Fruit fly (Drosophila melanogaster) whole organism, embryonic: ENCODE data around the gene Vps53.

ENCODE experiments used
- B-H1 ChIP-seq: fragments of 200-800 bp; sonication (Bioruptor generic); IDR thresholded peaks from 3 replicates; pipeline ENCODE4 v1.3.6; 2022; ENCODE audit warnings: missing biosample characterization, missing genetic modification characterization
- Bdp1 ChIP-seq: fragments of 200-800 bp; sonication (Bioruptor generic); optimal IDR thresholded peaks from 3 replicates; lab custom pipeline; 2016; ENCODE audit warnings: missing biosample characterization, missing genetic modification characterization
- Bgb ChIP-seq: fragments of 200-800 bp; sonication (Bioruptor generic); IDR thresholded peaks from 2 replicates; pipeline ENCODE4 v1.3.6; 2022; ENCODE audit warnings: missing biosample characterization, missing genetic modification characterization; ENCODE audit not compliant: partially characterized antibody
- Bteb2 ChIP-seq: fragments of 200-800 bp; sonication (Bioruptor generic); optimal IDR thresholded peaks from 2 replicates; lab custom pipeline; 2016; ENCODE audit warnings: missing biosample characterization, missing genetic modification characterization
- C15 ChIP-seq: fragments of 200-800 bp; sonication (Bioruptor generic); IDR thresholded peaks from 3 replicates; pipeline ENCODE4 v1.3.6; 2022; ENCODE audit warnings: missing biosample characterization, missing genetic modification characterization
- CG10565 ChIP-seq: fragments of 200-800 bp; sonication (Bioruptor generic); optimal IDR thresholded peaks from 3 replicates; lab custom pipeline; 2016; ENCODE audit warnings: missing biosample characterization, mild to moderate bottlenecking, missing genetic modification characterization
- CG13775 ChIP-seq: fragments of 200-800 bp; sonication (Bioruptor generic); optimal IDR thresholded peaks from 3 replicates; lab custom pipeline; 2017; ENCODE audit warnings: missing biosample characterization, mild to moderate bottlenecking, missing genetic modification characterization
- CG14860 ChIP-seq: fragments of 200-800 bp; sonication (Bioruptor generic); IDR thresholded peaks from 3 replicates; pipeline ENCODE4 v1.3.6; 2022; ENCODE audit warnings: missing biosample characterization, missing genetic modification characterization; ENCODE audit not compliant: partially characterized antibody
- CG15269 ChIP-seq: fragments of 200-800 bp; sonication (Bioruptor generic); optimal IDR thresholded peaks from 2 replicates; lab custom pipeline; 2018; ENCODE audit warnings: missing biosample characterization, mild to moderate bottlenecking, missing genetic modification characterization, moderate library complexity
- CG15479 ChIP-seq: fragments of 200-800 bp; sonication (Bioruptor generic); optimal IDR thresholded peaks from 3 replicates; lab custom pipeline; 2019; ENCODE audit warnings: missing biosample characterization, mild to moderate bottlenecking, missing genetic modification characterization, moderate library complexity
- CG16813 ChIP-seq: fragments of 200-800 bp; sonication (Bioruptor generic); IDR thresholded peaks from 3 replicates; pipeline ENCODE4 v1.3.6; 2022; ENCODE audit warnings: missing biosample characterization, missing genetic modification characterization; ENCODE audit not compliant: partially characterized antibody
- CG2889 ChIP-seq: fragments of 200-800 bp; sonication (Bioruptor generic); IDR thresholded peaks from 3 replicates; pipeline ENCODE4 v1.3.6; 2022; ENCODE audit warnings: missing biosample characterization, missing genetic modification characterization
- CG31388 ChIP-seq: fragments of 200-800 bp; sonication (Bioruptor generic); optimal IDR thresholded peaks from 2 replicates; lab custom pipeline; 2016; ENCODE audit warnings: missing biosample characterization, missing genetic modification characterization
- CG33213 ChIP-seq: fragments of 200-800 bp; sonication (Bioruptor generic); optimal IDR thresholded peaks from 3 replicates; lab custom pipeline; 2016; ENCODE audit warnings: missing biosample characterization, missing genetic modification characterization
- CG34224 ChIP-seq: fragments of 200-800 bp; sonication (Bioruptor generic); IDR thresholded peaks from 3 replicates; pipeline ENCODE4 v1.3.6; 2022; ENCODE audit warnings: missing biosample characterization, missing genetic modification characterization; ENCODE audit not compliant: partially characterized antibody
- CG34422 ChIP-seq: fragments of 200-800 bp; sonication (Bioruptor generic); IDR thresholded peaks from 3 replicates; pipeline ENCODE4 v1.3.6; 2022; ENCODE audit warnings: missing biosample characterization, missing genetic modification characterization
- CG42726 ChIP-seq: fragments of 200-800 bp; sonication (Bioruptor generic); IDR thresholded peaks from 2 replicates; pipeline ENCODE4 v1.3.6; 2022; ENCODE audit warnings: missing biosample characterization, missing genetic modification characterization; ENCODE audit not compliant: partially characterized antibody
- CG4424 ChIP-seq: fragments of 200-800 bp; sonication (Bioruptor generic); optimal IDR thresholded peaks from 3 replicates; lab custom pipeline; 2016; ENCODE audit warnings: missing biosample characterization, missing genetic modification characterization
- CG6254 ChIP-seq: fragments of 200-800 bp; sonication (Bioruptor generic); optimal IDR thresholded peaks from 3 replicates; lab custom pipeline; 2017; ENCODE audit warnings: mild to moderate bottlenecking, missing biosample characterization, missing genetic modification reagents, missing genetic modification characterization
- CG6654 ChIP-seq: fragments of 200-800 bp; sonication (Bioruptor generic); optimal IDR thresholded peaks from 2 replicates; lab custom pipeline; 2017; ENCODE audit warnings: missing biosample characterization, mild to moderate bottlenecking, missing genetic modification characterization
- CG6854 ChIP-seq: fragments of 200-800 bp; sonication (Bioruptor generic); optimal IDR thresholded peaks from 3 replicates; lab custom pipeline; 2017; ENCODE audit warnings: missing biosample characterization, mild to moderate bottlenecking, missing genetic modification characterization
- CG7963 ChIP-seq: fragments of 200-800 bp; sonication (Bioruptor generic); IDR thresholded peaks from 3 replicates; pipeline ENCODE4 v1.3.6; 2022; ENCODE audit warnings: missing biosample characterization, missing genetic modification characterization; ENCODE audit not compliant: partially characterized antibody
- CG8359 ChIP-seq: fragments of 200-800 bp; sonication (Bioruptor generic); optimal IDR thresholded peaks from 2 replicates; lab custom pipeline; 2017; ENCODE audit warnings: missing biosample characterization, mild to moderate bottlenecking, missing genetic modification characterization, borderline replicate concordance
- CG9932 ChIP-seq: fragments of 200-800 bp; sonication (Bioruptor generic); IDR thresholded peaks from 2 replicates; pipeline ENCODE4 v1.3.6; 2022; ENCODE audit warnings: missing biosample characterization, missing genetic modification characterization
- CkIIα-i1 ChIP-seq: fragments of 200-800 bp; sonication (Bioruptor generic); IDR thresholded peaks from 2 replicates; pipeline ENCODE4 v1.3.6; 2022; ENCODE audit warnings: missing biosample characterization, missing genetic modification characterization
- Doc3 ChIP-seq: fragments of 200-800 bp; sonication (Bioruptor generic); IDR thresholded peaks from 3 replicates; pipeline ENCODE4 v1.3.6; 2022; ENCODE audit warnings: missing biosample characterization, missing genetic modification characterization; ENCODE audit not compliant: partially characterized antibody
- Fer3 ChIP-seq: fragments of 200-800 bp; sonication (Bioruptor generic); optimal IDR thresholded peaks from 2 replicates; lab custom pipeline; 2018; ENCODE audit warnings: missing biosample characterization, mild to moderate bottlenecking, missing genetic modification characterization, moderate library complexity
- GATAe ChIP-seq: fragments of 200-800 bp; sonication (Bioruptor generic); conservative IDR thresholded peaks from 2 replicates; pipeline ENCODE4 v1.3.6; 2022; ENCODE audit warnings: missing biosample characterization, missing genetic modification characterization
- HLH4C ChIP-seq: fragments of 200-800 bp; sonication (Bioruptor generic); IDR thresholded peaks from 3 replicates; pipeline ENCODE4 v1.3.6; 2022; ENCODE audit warnings: missing biosample characterization, missing genetic modification characterization; ENCODE audit not compliant: partially characterized antibody
- Opbp ChIP-seq: fragments of 200-800 bp; sonication (Bioruptor generic); IDR thresholded peaks from 3 replicates; pipeline ENCODE4 v1.3.6; 2022; ENCODE audit warnings: missing biosample characterization, missing genetic modification characterization; ENCODE audit not compliant: partially characterized antibody
- Scr ChIP-seq: fragments of 200-800 bp; sonication (Bioruptor generic); IDR thresholded peaks from 2 replicates; pipeline ENCODE4 v1.3.6; 2022; ENCODE audit warnings: missing biosample characterization, missing genetic modification characterization; ENCODE audit not compliant: partially characterized antibody
- YL-1 ChIP-seq: fragments of 200-800 bp; sonication (Bioruptor generic); optimal IDR thresholded peaks from 3 replicates; lab custom pipeline; 2017; ENCODE audit warnings: missing biosample characterization, mild to moderate bottlenecking, missing genetic modification characterization
- ac ChIP-seq: fragments of 200-800 bp; sonication (Bioruptor generic); optimal IDR thresholded peaks from 3 replicates; lab custom pipeline; 2017; ENCODE audit warnings: missing biosample characterization, mild to moderate bottlenecking, missing genetic modification characterization
- amos ChIP-seq: fragments of 200-800 bp; sonication (Bioruptor generic); IDR thresholded peaks from 2 replicates; pipeline ENCODE4 v1.3.6; 2022; ENCODE audit warnings: missing biosample characterization, missing genetic modification characterization; ENCODE audit not compliant: partially characterized antibody
- ara ChIP-seq: fragments of 200-800 bp; sonication (Bioruptor generic); IDR thresholded peaks from 2 replicates; pipeline ENCODE4 v1.3.6; 2022; ENCODE audit warnings: missing biosample characterization, missing genetic modification characterization
- crol ChIP-seq: fragments of 200-800 bp; sonication (Bioruptor generic); IDR thresholded peaks from 2 replicates; pipeline ENCODE4 v1.3.6; 2022; ENCODE audit warnings: missing biosample characterization, missing genetic modification characterization
- knrl ChIP-seq: fragments of 200-800 bp; sonication (Bioruptor generic); IDR thresholded peaks from 3 replicates; pipeline ENCODE4 v1.3.6; 2022; ENCODE audit warnings: missing biosample characterization, missing genetic modification characterization; ENCODE audit not compliant: partially characterized antibody
- mam ChIP-seq: fragments of 200-800 bp; sonication (Bioruptor generic); optimal IDR thresholded peaks from 3 replicates; lab custom pipeline; 2016; ENCODE audit warnings: missing biosample characterization, missing genetic modification characterization
- nerfin-2 ChIP-seq: fragments of 200-800 bp; sonication (Bioruptor generic); IDR thresholded peaks from 2 replicates; pipeline ENCODE4 v1.3.6; 2022; ENCODE audit warnings: missing biosample characterization, missing genetic modification characterization; ENCODE audit not compliant: partially characterized antibody
- slbo ChIP-seq: fragments of 200-800 bp; sonication (Bioruptor generic); IDR thresholded peaks from 2 replicates; pipeline ENCODE4 v1.3.6; 2022; ENCODE audit warnings: missing biosample characterization, missing genetic modification characterization
- ssp ChIP-seq: fragments of 200-800 bp; sonication (Bioruptor generic); IDR thresholded peaks from 2 replicates; pipeline ENCODE4 v1.3.6; 2022; ENCODE audit warnings: missing biosample characterization, missing genetic modification characterization
- tna ChIP-seq: fragments of 200-800 bp; sonication (Bioruptor generic); IDR thresholded peaks from 2 replicates; pipeline ENCODE4 v1.3.6; 2022; ENCODE audit warnings: missing biosample characterization, missing genetic modification characterization; ENCODE audit not compliant: partially characterized antibody
- usp ChIP-seq: fragments of >200 bp; optimal IDR thresholded peaks from 2 replicates; lab custom pipeline; 2017; ENCODE audit warnings: missing biosample characterization, missing genetic modification characterization

The Vps53 gene

DNA sequence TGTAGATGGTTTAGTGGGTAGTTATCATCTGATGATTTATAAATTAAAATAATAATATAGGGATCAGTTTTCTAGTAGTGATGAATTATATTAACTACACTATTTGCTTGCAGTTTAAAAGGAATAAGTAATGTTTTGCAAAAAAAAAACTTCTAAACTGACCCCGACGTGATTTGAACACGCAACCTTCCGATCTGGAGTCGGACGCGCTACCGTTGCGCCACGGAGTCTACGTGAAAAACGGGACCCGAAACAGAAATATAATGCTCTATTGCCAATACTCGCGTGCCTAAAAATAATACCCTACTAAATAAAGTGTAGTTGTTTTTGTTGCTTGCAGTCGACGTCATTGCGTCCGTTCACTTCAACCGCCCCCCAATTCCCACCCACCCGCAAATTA is 33.0 kb upstream of the Vps53 start (continued):
- no peak for TF ChIP-seq CG13775 (GFP tag; lab: Kevin White, UChicago)
- peak; percentile 21; the same call in 1 of the 2 replicates for TF ChIP-seq tna (GFP tag; lab: Robert Waterston, UW)
- no peak for TF ChIP-seq mam (GFP tag; lab: Kevin White, UChicago)
- TF ChIP-seq ara (GFP tag; lab: Robert Waterston, UW): no peak
- no peak for TF ChIP-seq CG6654 (GFP tag; lab: Kevin White, UChicago)
- TF ChIP-seq CG8359 (GFP tag; lab: Kevin White, UChicago): no peak
- TF ChIP-seq CG16813 (GFP tag; lab: Robert Waterston, UW): peak; percentile 50; the same call in 2 of the 3 replicates
- TF ChIP-seq CG4424: no peak
- no peak for TF ChIP-seq CG33213 (GFP tag; lab: Kevin White, UChicago)
- no peak for TF ChIP-seq ac (GFP tag; lab: Kevin White, UChicago)
- 0 out of 3 replicates have a peak, but pooled peaks have one; percentile 35 for TF ChIP-seq CG34224 (GFP tag; lab: Robert Waterston, UW)
- 0 out of 2 replicates have a peak, but pooled peaks have one; percentile 4 for TF ChIP-seq slbo
- TF ChIP-seq CG14860 (GFP tag; lab: Robert Waterston, UW): peak; percentile 59
- TF ChIP-seq CG31388 (GFP tag; lab: Kevin White, UChicago): no peak
- TF ChIP-seq amos (GFP tag; lab: Robert Waterston, UW): peak; percentile 67; the same call in 1 of the 2 replicates
- TF ChIP-seq CG9932 (GFP tag; lab: Robert Waterston, UW): no peak
- no peak for TF ChIP-seq CG6254 (GFP tag; lab: Kevin White, UChicago)
- peak; percentile 69; the same call in 2 of the 3 replicates for TF ChIP-seq Opbp (GFP tag; lab: Robert Waterston, UW)
- TF ChIP-seq B-H1 (GFP tag; lab: Robert Waterston, UW): no peak
- peak; percentile 24 for TF ChIP-seq CG15479 (GFP tag; lab: Kevin White, UChicago)
- TF ChIP-seq nerfin-2 (GFP tag; lab: Robert Waterston, UW): peak; percentile 46; the same call in 1 of the 2 replicates
- no peak for TF ChIP-seq CG34422
- TF ChIP-seq CkIIα-i1 (GFP tag; lab: Robert Waterston, UW): no peak
- TF ChIP-seq GATAe (GFP tag; lab: Robert Waterston, UW): no peak
- no peak for TF ChIP-seq Fer3 (tag; lab: Kevin White, UChicago)
- no peak for TF ChIP-seq ssp
- no peak for TF ChIP-seq CG10565 (GFP tag; lab: Kevin White, UChicago)
- TF ChIP-seq CG2889: no peak
- TF ChIP-seq CG42726: peak; percentile 55
- no peak for TF ChIP-seq C15 (GFP tag; lab: Robert Waterston, UW)
- no peak for TF ChIP-seq usp (GFP tag; lab: Kevin White, UChicago)
- TF ChIP-seq Scr (GFP tag; lab: Robert Waterston, UW): peak; percentile 52
- TF ChIP-seq CG15269: no peak
- peak; percentile 42; the same call in 1 of the 3 replicates for TF ChIP-seq knrl
- no peak for TF ChIP-seq CG6854 (GFP tag; lab: Kevin White, UChicago)
- TF ChIP-seq YL-1 (GFP tag; lab: Kevin White, UChicago): no peak
- peak; percentile 51; the same call in 2 of the 3 replicates for TF ChIP-seq CG7963 (GFP tag; lab: Robert Waterston, UW)
- TF ChIP-seq Doc3 (GFP tag; lab: Robert Waterston, UW): 0 out of 3 replicates have a peak, but pooled peaks have one; percentile 22
- no peak for TF ChIP-seq Bteb2 (GFP tag; lab: Kevin White, UChicago)
- peak; percentile 76 for TF ChIP-seq Bgb (GFP tag; lab: Robert Waterston, UW)
- peak; percentile 54; the same call in 1 of the 2 replicates for TF ChIP-seq crol (GFP tag; lab: Robert Waterston, UW)
- peak; percentile 93 for TF ChIP-seq Bdp1
- TF ChIP-seq HLH4C (GFP tag; lab: Robert Waterston, UW): peak; percentile 68
